Fruit fly (Drosophila melanogaster) ovary, adult (tissue): Measurements from ENCODE around the gene Dbx.
A peak's percentile ranks its signal among the peaks of the same experiment; 100 is the strongest.

ENCODE experiments used
- CG17801 ChIP-seq: fragments of 200-800 bp; optimal IDR thresholded peaks from 2 replicates; lab custom pipeline; 2019; ENCODE audit warnings: missing biosample characterization, mild to moderate bottlenecking, missing genetic modification characterization, moderate library complexity; ENCODE audit not compliant: partially characterized antibody

Gene Dbx

dm6 chr3L:1906208-1906607 is 14.9 kb upstream of the Dbx start:
- TF ChIP-seq CG17801 (GFP tag; lab: Kevin White, UChicago), result no peak

dm6 chr3L:1909000-1909399 is 12.1 kb upstream of the Dbx start:
- TF ChIP-seq CG17801 (GFP tag; lab: Kevin White, UChicago), result no peak

- TF ChIP-seq CG17801 (GFP tag; lab: Kevin White, UChicago), result no peak
These were observed 11.0 kb upstream of the Dbx start, which contains the start of gene dsb for dm6 chr3L:1910107-1910506. Gene dsb (minus strand): TSS chr3L:1910197.

dm6 chr3L:1914668-1915067 is 6.4 kb upstream of the Dbx start:
- TF ChIP-seq CG17801 (GFP tag; lab: Kevin White, UChicago), result no peak

- no peak for TF ChIP-seq CG17801 (GFP tag; lab: Kevin White, UChicago)
These were observed 4.5 kb upstream of the Dbx start for dm6 chr3L:1916617-1917016.

- TF ChIP-seq CG17801 (GFP tag; lab: Kevin White, UChicago), result no peak
These were observed 1.1 kb upstream of the Dbx start for dm6 chr3L:1920051-1920450.

- no peak for TF ChIP-seq CG17801 (GFP tag; lab: Kevin White, UChicago)
These were observed 7.9 kb downstream of the Dbx start for dm6 chr3L:1928959-1929358.

- TF ChIP-seq CG17801 (GFP tag; lab: Kevin White, UChicago), result no peak
These were observed 16.4 kb downstream of the Dbx start for dm6 chr3L:1937469-1937868.

dm6 chr3L:1938767-1939166 is 17.7 kb downstream of the Dbx start, which contains the start of the genes CG46523 and CG5687:
Gene CG46523 (minus strand): TSS chr3L:1939103.
Gene CG5687 (minus strand): TSS chr3L:1939103.
- TF ChIP-seq CG17801 (GFP tag; lab: Kevin White, UChicago), result no peak

- no peak for TF ChIP-seq CG17801 (GFP tag; lab: Kevin White, UChicago)
These were observed 18.9 kb downstream of the Dbx start for dm6 chr3L:1939983-1940504.

- TF ChIP-seq CG17801 (GFP tag; lab: Kevin White, UChicago), result no peak
These were observed 19.8 kb downstream of the Dbx start, which contains the start of gene Mfap1 for dm6 chr3L:1940843-1941418. Gene Mfap1 (plus strand): TSS chr3L:1941068.

- TF ChIP-seq CG17801 (GFP tag; lab: Kevin White, UChicago), result peak; percentile 9
These were observed 26.5 kb downstream of the Dbx start, which contains the start of the genes mu2 and Cnb for dm6 chr3L:1947463-1948126. Gene mu2 (minus strand): TSS chr3L:1947475. Gene Cnb (plus strand): TSS chr3L:1947565.

dm6 chr3L:1962964-1963363 is 41.9 kb downstream of the Dbx start, which contains the start of gene SCOT:
Gene SCOT (plus strand): TSS chr3L:1963143.
- TF ChIP-seq CG17801 (GFP tag; lab: Kevin White, UChicago), result no peak

dm6 chr3L:1964099-1964498 is 43.0 kb downstream of the Dbx start, which contains the start of gene mv:
Gene mv (minus strand): TSS chr3L:1964178.
- peak; percentile 42 for TF ChIP-seq CG17801 (GFP tag; lab: Kevin White, UChicago)

dm6 chr3L:1964599-1965143 is 43.6 kb downstream of the Dbx start:
- TF ChIP-seq CG17801 (GFP tag; lab: Kevin White, UChicago), result no peak
